Fruit fly (Drosophila melanogaster) whole organism: ENCODE results near the gene CG7017.

Experiments used
- CG8478 ChIP-seq: fragments of >200 bp; optimal IDR thresholded peaks from 2 replicates; lab custom pipeline; 2018; ENCODE audit warnings: inconsistent platforms
- Dll ChIP-seq: fragments of >200 bp; optimal IDR thresholded peaks from 2 replicates; lab custom pipeline; 2017
- EcR ChIP-seq, 2 experiments: fragments of >200 bp; optimal IDR thresholded peaks; 2 replicates each; lab custom pipeline; 2017; ENCODE audit warnings: missing biosample characterization in 2 of 2, missing genetic modification characterization in 2 of 2, missing genetic modification reagents in 2 of 2
- psq ChIP-seq: fragments of >200 bp; optimal IDR thresholded peaks from 2 replicates; lab custom pipeline; 2017
- usp ChIP-seq: fragments of >200 bp; optimal IDR thresholded peaks from 2 replicates; lab custom pipeline; 2017; ENCODE audit warnings: missing biosample characterization, missing genetic modification characterization, mixed read lengths

dm6 chr3L:20231369-20231768 lies 19.4 kb upstream of the CG7017 start, which contains the start of gene CG13813:
- TF ChIP-seq usp (GFP tag; lab: Kevin White, UChicago) = no peak
- TF ChIP-seq psq (lab: Kevin White, UChicago) = no peak
- no peak for TF ChIP-seq CG8478 (lab: Kevin White, UChicago)
- TF ChIP-seq EcR (GFP tag; optimal IDR thresholded peaks at IDR 0.05; lab: Kevin White, UChicago) = no peak
- TF ChIP-seq Dll (lab: Kevin White, UChicago) = no peak
